Fruit fly (Drosophila melanogaster): ENCODE results near the gene Pmvk.

The Pmvk gene

DNA sequence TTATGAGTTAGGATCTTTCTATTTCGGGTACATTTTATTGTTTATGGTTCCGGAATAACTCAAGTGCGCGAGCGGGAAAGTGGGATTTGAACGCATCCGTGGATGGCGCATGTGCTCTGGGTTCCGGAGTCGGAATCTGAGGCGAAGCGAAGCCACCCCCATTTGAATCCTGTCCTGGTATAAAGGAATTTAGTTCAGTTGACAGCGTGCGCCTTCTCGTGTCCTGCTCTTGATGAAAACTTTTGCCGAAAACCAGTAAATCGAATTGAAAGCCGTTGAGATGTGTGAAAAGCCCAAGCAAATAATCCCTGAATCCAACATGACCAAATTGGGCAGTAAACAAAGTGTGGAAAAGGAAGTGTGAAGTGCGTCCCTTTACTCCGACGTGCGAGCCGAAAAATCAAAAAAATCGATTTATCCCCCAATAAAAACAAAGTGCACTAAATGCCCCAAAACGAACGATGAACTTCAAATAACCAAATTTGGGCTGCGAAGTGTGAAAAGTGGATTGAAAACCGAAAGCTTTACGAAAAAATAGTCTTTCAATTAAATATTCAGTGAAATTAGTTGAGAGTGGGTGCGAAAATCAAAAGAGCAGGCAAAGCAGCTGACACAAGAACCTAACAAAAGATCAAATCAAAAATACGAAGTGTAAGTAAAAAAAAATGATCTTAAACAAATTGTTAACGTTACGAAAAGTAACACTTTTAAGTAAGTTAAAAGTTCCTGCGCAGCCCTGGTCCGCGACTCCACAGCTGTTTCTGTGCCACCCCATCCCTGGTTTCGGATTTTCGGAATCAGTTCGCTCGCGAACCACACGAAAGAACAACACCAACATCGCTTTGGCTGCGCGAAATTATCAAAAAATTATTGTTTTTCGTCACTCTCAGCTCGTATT is 6.5 kb upstream of the Pmvk start, which contains the start of gene Lar (continued):
- TF ChIP-seq NC2β (GFP tag; optimal IDR thresholded peaks at IDR 0.05) (peak; percentile 60), Hmx (GFP tag; optimal IDR thresholded peaks at IDR 0.05) (peak; percentile 42), Atf-2 (GFP tag; optimal IDR thresholded peaks at IDR 0.05) (peak; percentile 21), H2.0 (GFP tag; IDR thresholded peaks at IDR 0.05) (peak; percentile 53; the same call in 1 of the 2 replicates), ssp (GFP tag; IDR thresholded peaks at IDR 0.05) (no peak), oc (tag; optimal IDR thresholded peaks at IDR 0.05) (no peak), pita (GFP tag; optimal IDR thresholded peaks at IDR 0.05) (no peak), CG10366 (GFP tag; IDR thresholded peaks at IDR 0.05) (peak; percentile 73; the same call in 1 of the 2 replicates), ranshi (GFP tag; IDR thresholded peaks at IDR 0.05) (no peak), Meics (GFP tag; optimal IDR thresholded peaks at IDR 0.05) (peak; percentile 58), scrt (GFP tag; optimal IDR thresholded peaks at IDR 0.05) (peak; percentile 44), Sry-δ (GFP tag; optimal IDR thresholded peaks at IDR 0.05) (peak; percentile 40), CG10209 (GFP tag; optimal IDR thresholded peaks at IDR 0.05) (peak; percentile 47), E2f1 (GFP tag; IDR thresholded peaks at IDR 0.05) (peak; percentile 47; the same call in 1 of the 2 replicates), phol (tag; optimal IDR thresholded peaks at IDR 0.05) (peak; percentile 58), CG1233 (GFP tag; optimal IDR thresholded peaks at IDR 0.05) (peak; percentile 28), pros (GFP tag; optimal IDR thresholded peaks at IDR 0.05) (no peak), Chrac-16 (GFP tag; optimal IDR thresholded peaks at IDR 0.05) (peak; percentile 35), Xbp1 (GFP tag; optimal IDR thresholded peaks at IDR 0.05) (peak; percentile 68), Gug (GFP tag; IDR thresholded peaks at IDR 0.05) (peak; percentile 47; the same call in 2 of the 4 replicates), ems (GFP tag; optimal IDR thresholded peaks at IDR 0.05) (peak; percentile 64), fd96Cb (tag; optimal IDR thresholded peaks at IDR 0.05) (peak; percentile 15), slbo (GFP tag; IDR thresholded peaks at IDR 0.05) (peak; percentile 78), her (GFP tag; optimal IDR thresholded peaks at IDR 0.05) (peak; percentile 67), CG4328 (GFP tag; optimal IDR thresholded peaks at IDR 0.05) (peak; percentile 26), maf-S (GFP tag; optimal IDR thresholded peaks at IDR 0.05) (peak; percentile 66), CG4617 (GFP tag; optimal IDR thresholded peaks at IDR 0.05; ENCODE audit: borderline replicate concordance) (peak; percentile 88), MESR4 (GFP tag; optimal IDR thresholded peaks at IDR 0.05) (peak; percentile 80), CG31365 (tag; optimal IDR thresholded peaks at IDR 0.05) (peak; percentile 28), Side (GFP tag; optimal IDR thresholded peaks at IDR 0.05) (peak; percentile 74), CG7786 (GFP tag; optimal IDR thresholded peaks at IDR 0.05) (peak; percentile 32), CG4820 (GFP tag; optimal IDR thresholded peaks at IDR 0.05) (peak; percentile 53), vvl (GFP tag; IDR thresholded peaks at IDR 0.05) (peak; percentile 75), CG16863 (GFP tag; optimal IDR thresholded peaks at IDR 0.05) (peak; percentile 52), sisA (GFP tag; IDR thresholded peaks at IDR 0.05) (peak; percentile 57), CG1024 (GFP tag; IDR thresholded peaks at IDR 0.05) (peak; percentile 16; the same call in 1 of the 2 replicates), CG7556 (GFP tag; optimal IDR thresholded peaks at IDR 0.05) (peak; percentile 63), pum (GFP tag; optimal IDR thresholded peaks at IDR 0.05) (peak; percentile 70), CG17328 (GFP tag; IDR thresholded peaks at IDR 0.05) (peak; percentile 50; the same call in 1 of the 2 replicates), CG3847 (GFP tag; IDR thresholded peaks at IDR 0.05) (peak; percentile 29; the same call in 1 of the 2 replicates), yki (optimal IDR thresholded peaks at IDR 0.05) (no peak), HLH4C (GFP tag; IDR thresholded peaks at IDR 0.05; ENCODE audit: partially characterized antibody) (no peak; the same call in 2 of the 3 replicates), dimm (GFP tag; IDR thresholded peaks at IDR 0.05) (no peak), toy (GFP tag; IDR thresholded peaks at IDR 0.05) (no peak), so (GFP tag; IDR thresholded peaks at IDR 0.05) (0 out of 3 replicates have a peak, but pooled peaks have one; percentile 42), chinmo (GFP tag; IDR thresholded peaks at IDR 0.05; ENCODE audit: partially characterized antibody) (no peak), trem (tag; optimal IDR thresholded peaks at IDR 0.05) (peak; percentile 39), CG18619 (GFP tag; optimal IDR thresholded peaks at IDR 0.05) (peak; percentile 74), chm (GFP tag; IDR thresholded peaks at IDR 0.05) (0 out of 2 replicates have a peak, but pooled peaks have one; percentile 45)

Data from whole organism, embryonic.